Fruit fly (Drosophila melanogaster): ENCODE data around the gene Hsp60A.

Gene Hsp60A

dm6 chrX:11135840-11136586 lies 27.7 kb downstream of the Hsp60A start:
- no peak for TF ChIP-seq dl (GFP tag; optimal IDR thresholded peaks at IDR 0.05; ENCODE audit: insufficient read depth in 1 of 2, partially characterized antibody in 2 of 2)
- TF ChIP-seq Abd-B (GFP tag; optimal IDR thresholded peaks at IDR 0.05): no peak
- no peak for TF ChIP-seq jim (GFP tag; optimal IDR thresholded peaks at IDR 0.05)
- TF ChIP-seq CrebA (GFP tag; optimal IDR thresholded peaks at IDR 0.05; ENCODE audit: borderline replicate concordance): no peak

- TF ChIP-seq N (GFP tag; optimal IDR thresholded peaks at IDR 0.05) (peak; percentile 28), Hnf4 (GFP tag; optimal IDR thresholded peaks at IDR 0.05) (no peak), br (GFP tag; optimal IDR thresholded peaks at IDR 0.05) (peak; percentile 21), Rel (GFP tag; optimal IDR thresholded peaks at IDR 0.05) (no peak), Rel (tag; optimal IDR thresholded peaks at IDR 0.05) (peak; percentile 22), foxo (GFP tag; optimal IDR thresholded peaks at IDR 0.05) (peak in 1 of 2 experiments; percentile 56), CG9705 (GFP tag; optimal IDR thresholded peaks at IDR 0.05) (no peak), GATAd (GFP tag; optimal IDR thresholded peaks at IDR 0.05) (no peak), Hr78 (GFP tag; optimal IDR thresholded peaks at IDR 0.05) (no peak), rgr (GFP tag; optimal IDR thresholded peaks at IDR 0.05) (peak; percentile 51), fru (GFP tag; optimal IDR thresholded peaks at IDR 0.05) (peak; percentile 36), Myc (optimal IDR thresholded peaks at IDR 0.05) (peak; percentile 25), HLH106 (tag; optimal IDR thresholded peaks at IDR 0.05) (peak; percentile 38)
Observed at dm6 chrX:11136587-11137512, 28.6 kb downstream of the Hsp60A start, which contains the start of gene Klp10A. Gene Klp10A, minus strand, starts transcription at chrX:11137118.

DNA sequence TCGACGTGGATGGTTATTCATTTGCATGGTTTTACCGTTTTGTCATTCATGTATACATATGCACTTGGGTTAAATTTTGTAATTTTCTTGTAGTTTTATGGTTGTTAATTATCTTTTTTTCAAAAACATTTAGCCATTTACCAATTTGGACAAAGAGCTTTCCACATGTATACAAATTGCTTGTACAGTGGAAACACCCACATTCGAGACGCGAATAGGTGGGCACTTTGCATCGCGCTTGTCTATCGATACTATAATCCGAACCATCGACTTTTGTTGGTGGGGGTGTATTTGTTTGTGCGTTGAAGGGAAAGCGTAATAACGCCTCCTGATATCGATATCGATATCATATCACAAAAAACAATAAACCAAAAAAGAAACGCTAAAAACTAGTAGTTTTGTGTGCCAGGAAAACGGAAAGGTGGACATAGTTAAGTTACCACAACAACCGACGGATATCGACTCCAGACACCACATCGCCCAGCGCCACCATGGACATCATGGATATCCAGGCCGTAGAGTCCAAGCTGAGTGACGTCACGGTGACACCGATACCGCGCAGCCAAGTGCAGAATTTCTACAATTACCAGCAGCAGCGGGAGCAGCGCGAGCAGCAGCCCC lies 29.4 kb downstream of the Hsp60A start, which contains the start of gene CDK2AP1:
Gene CDK2AP1, plus strand, starts transcription at position 294 of the 621 bp plus-strand sequence.
- no peak for TF ChIP-seq Myc (optimal IDR thresholded peaks at IDR 0.05)
- no peak for TF ChIP-seq sage (GFP tag; optimal IDR thresholded peaks at IDR 0.05)
- TF ChIP-seq h (GFP tag; optimal IDR thresholded peaks at IDR 0.05): peak; percentile 5
- TF ChIP-seq jim (GFP tag; optimal IDR thresholded peaks at IDR 0.05): no peak
- TF ChIP-seq Vsx2 (GFP tag; optimal IDR thresholded peaks at IDR 0.05; ENCODE audit: partially characterized antibody): no peak
- TF ChIP-seq woc (GFP tag; optimal IDR thresholded peaks at IDR 0.05): peak; percentile 53
- no peak for TF ChIP-seq Sp1 (GFP tag; optimal IDR thresholded peaks at IDR 0.05)
- peak; percentile 25 for TF ChIP-seq HLH106 (tag; optimal IDR thresholded peaks at IDR 0.05)
- peak; percentile 75 for TF ChIP-seq Hr78 (GFP tag; optimal IDR thresholded peaks at IDR 0.05)
- TF ChIP-seq tai (GFP tag; optimal IDR thresholded peaks at IDR 0.05): no peak
- no peak for TF ChIP-seq rgr (GFP tag; optimal IDR thresholded peaks at IDR 0.05)
- no peak for TF ChIP-seq Hnf4 (GFP tag; optimal IDR thresholded peaks at IDR 0.05)
- no peak for TF ChIP-seq Rel (GFP tag; optimal IDR thresholded peaks at IDR 0.05)
- peak; percentile 15 for TF ChIP-seq Rel (tag; optimal IDR thresholded peaks at IDR 0.05)
- TF ChIP-seq N (GFP tag; optimal IDR thresholded peaks at IDR 0.05): peak; percentile 82
- no peak for TF ChIP-seq dmrt93B (GFP tag; optimal IDR thresholded peaks at IDR 0.05)
- TF ChIP-seq ey (GFP tag; optimal IDR thresholded peaks at IDR 0.05): no peak
- TF ChIP-seq Mio (GFP tag; optimal IDR thresholded peaks at IDR 0.05): no peak
- no peak for TF ChIP-seq brk (GFP tag; optimal IDR thresholded peaks at IDR 0.05)
- TF ChIP-seq OdsH (GFP tag; optimal IDR thresholded peaks at IDR 0.05): no peak

- TF ChIP-seq sv (GFP tag; optimal IDR thresholded peaks at IDR 0.05) (no peak), br (GFP tag; optimal IDR thresholded peaks at IDR 0.05) (no peak)
Observed at dm6 chrX:11140163-11140562, 31.9 kb downstream of the Hsp60A start, which contains the start of gene ssp7. Gene ssp7, minus strand, starts transcription at chrX:11140263.
